Fruit fly (Drosophila melanogaster) whole organism, embryonic: ENCODE data around the gene Aps.
A peak's percentile ranks its signal among the peaks of the same experiment; 100 is the strongest.

Experiments used
- Blimp-1 ChIP-seq: fragments of 200-800 bp; sonication (Bioruptor generic); optimal IDR thresholded peaks from 3 replicates; lab custom pipeline; 2018; ENCODE audit warnings: missing biosample characterization, missing genetic modification characterization, mild to moderate bottlenecking, moderate library complexity, missing genetic modification reagents
- CG10462 ChIP-seq: fragments of 200-800 bp; sonication (Bioruptor generic); optimal IDR thresholded peaks from 2 replicates; lab custom pipeline; 2016; ENCODE audit warnings: missing biosample characterization, missing genetic modification characterization
- CG1233 ChIP-seq: fragments of 200-800 bp; sonication (Bioruptor generic); optimal IDR thresholded peaks from 4 replicates; lab custom pipeline; 2018; ENCODE audit warnings: missing biosample characterization, mild to moderate bottlenecking, missing genetic modification characterization
- CG14050 ChIP-seq: fragments of 200-800 bp; sonication (Bioruptor generic); IDR thresholded peaks from 3 replicates; pipeline ENCODE4 v1.3.6; 2022; ENCODE audit warnings: missing biosample characterization, missing genetic modification characterization
- CG15479 ChIP-seq: fragments of 200-800 bp; sonication (Bioruptor generic); optimal IDR thresholded peaks from 3 replicates; lab custom pipeline; 2019; ENCODE audit warnings: missing biosample characterization, mild to moderate bottlenecking, missing genetic modification characterization, moderate library complexity
- CG15696 ChIP-seq: fragments of 200-800 bp; sonication (Bioruptor generic); optimal IDR thresholded peaks from 2 replicates; lab custom pipeline; 2019; ENCODE audit warnings: missing biosample characterization, mild to moderate bottlenecking, missing genetic modification characterization, moderate library complexity
- CG2199 ChIP-seq: fragments of 200-800 bp; sonication (Bioruptor generic); IDR thresholded peaks from 3 replicates; pipeline ENCODE4 v1.3.6; 2022; ENCODE audit warnings: missing biosample characterization, missing genetic modification characterization
- CG2678 ChIP-seq: fragments of 200-800 bp; sonication (Bioruptor generic); optimal IDR thresholded peaks from 3 replicates; lab custom pipeline; 2019; ENCODE audit warnings: missing biosample characterization, mild to moderate bottlenecking, missing genetic modification characterization, moderate library complexity
- CG31441 ChIP-seq: fragments of 200-800 bp; sonication (Bioruptor generic); IDR thresholded peaks from 2 replicates; pipeline ENCODE4 v1.3.6; 2022; ENCODE audit warnings: missing biosample characterization, missing genetic modification characterization
- CG43689 ChIP-seq: fragments of 200-800 bp; sonication (Bioruptor generic); IDR thresholded peaks from 2 replicates; pipeline ENCODE4 v1.3.6; 2022; ENCODE audit warnings: missing biosample characterization, missing genetic modification characterization
- CG4424 ChIP-seq: fragments of 200-800 bp; sonication (Bioruptor generic); optimal IDR thresholded peaks from 3 replicates; lab custom pipeline; 2016; ENCODE audit warnings: missing biosample characterization, missing genetic modification characterization
- CG5180 ChIP-seq: fragments of 200-800 bp; sonication (Bioruptor generic); optimal IDR thresholded peaks from 3 replicates; lab custom pipeline; 2017; ENCODE audit warnings: missing biosample characterization, missing genetic modification characterization, mild to moderate bottlenecking, moderate library complexity, missing genetic modification reagents
- CG7745 ChIP-seq: fragments of 200-800 bp; sonication (Bioruptor generic); optimal IDR thresholded peaks from 2 replicates; lab custom pipeline; 2018; ENCODE audit warnings: missing biosample characterization, mild to moderate bottlenecking, missing genetic modification characterization, moderate library complexity
- CG8359 ChIP-seq: fragments of 200-800 bp; sonication (Bioruptor generic); optimal IDR thresholded peaks from 2 replicates; lab custom pipeline; 2017; ENCODE audit warnings: missing biosample characterization, mild to moderate bottlenecking, missing genetic modification characterization, borderline replicate concordance
- CG8388 ChIP-seq: fragments of 200-800 bp; sonication (Bioruptor generic); optimal IDR thresholded peaks from 2 replicates; lab custom pipeline; 2019; ENCODE audit warnings: missing biosample characterization, mild to moderate bottlenecking, missing genetic modification characterization, moderate library complexity
- CG8924 ChIP-seq: fragments of 200-800 bp; optimal IDR thresholded peaks from 3 replicates; lab custom pipeline; 2019; ENCODE audit warnings: missing biosample characterization, mild to moderate bottlenecking, missing genetic modification characterization, moderate library complexity
- CG9215 ChIP-seq: fragments of 200-800 bp; sonication (Bioruptor generic); IDR thresholded peaks from 2 replicates; pipeline ENCODE4 v1.3.6; 2022; ENCODE audit warnings: missing biosample characterization, missing genetic modification characterization
- CG9727 ChIP-seq: fragments of 200-800 bp; sonication (Bioruptor generic); optimal IDR thresholded peaks from 3 replicates; lab custom pipeline; 2017; ENCODE audit warnings: missing biosample characterization, mild to moderate bottlenecking, missing genetic modification characterization
- Doc3 ChIP-seq: fragments of 200-800 bp; sonication (Bioruptor generic); IDR thresholded peaks from 3 replicates; pipeline ENCODE4 v1.3.6; 2022; ENCODE audit warnings: missing biosample characterization, missing genetic modification characterization; ENCODE audit not compliant: partially characterized antibody
- Drgx ChIP-seq: fragments of 200-800 bp; sonication (Bioruptor generic); IDR thresholded peaks from 2 replicates; pipeline ENCODE4 v1.3.6; 2022; ENCODE audit warnings: missing biosample characterization, missing genetic modification characterization
- Lpt ChIP-seq: fragments of >200 bp; optimal IDR thresholded peaks from 2 replicates; lab custom pipeline; 2018; ENCODE audit warnings: missing biosample characterization, missing genetic modification characterization
- Myb ChIP-seq: fragments of 200-800 bp; sonication (Bioruptor generic); optimal IDR thresholded peaks from 2 replicates; lab custom pipeline; 2016; ENCODE audit warnings: missing biosample characterization, missing genetic modification characterization
- Neu2 ChIP-seq: fragments of 200-800 bp; sonication (Bioruptor generic); optimal IDR thresholded peaks from 3 replicates; lab custom pipeline; 2016; ENCODE audit warnings: missing biosample characterization, missing genetic modification characterization, borderline replicate concordance
- Nf-YB ChIP-seq: fragments of 200-800 bp; sonication (Bioruptor generic); optimal IDR thresholded peaks from 3 replicates; lab custom pipeline; 2019; ENCODE audit warnings: missing biosample characterization, mild to moderate bottlenecking, missing genetic modification characterization, moderate library complexity
- Optix ChIP-seq: fragments of 200-800 bp; sonication (Bioruptor generic); IDR thresholded peaks from 3 replicates; pipeline ENCODE4 v1.3.6; 2022; ENCODE audit warnings: missing biosample characterization, missing genetic modification characterization
- ac ChIP-seq: fragments of 200-800 bp; sonication (Bioruptor generic); optimal IDR thresholded peaks from 3 replicates; lab custom pipeline; 2017; ENCODE audit warnings: missing biosample characterization, mild to moderate bottlenecking, missing genetic modification characterization
- ara ChIP-seq: fragments of 200-800 bp; sonication (Bioruptor generic); IDR thresholded peaks from 2 replicates; pipeline ENCODE4 v1.3.6; 2022; ENCODE audit warnings: missing biosample characterization, missing genetic modification characterization
- az2 ChIP-seq: fragments of 200-800 bp; sonication (Bioruptor generic); optimal IDR thresholded peaks from 3 replicates; lab custom pipeline; 2016; ENCODE audit warnings: missing biosample characterization, missing genetic modification characterization
- chn ChIP-seq: fragments of 200-800 bp; sonication (Bioruptor generic); optimal IDR thresholded peaks from 2 replicates; lab custom pipeline; 2016; ENCODE audit warnings: missing biosample characterization, missing genetic modification characterization
- dmrt99B ChIP-seq: fragments of 200-800 bp; sonication (Bioruptor generic); optimal IDR thresholded peaks from 2 replicates; lab custom pipeline; 2018; ENCODE audit warnings: missing biosample characterization, mild to moderate bottlenecking, missing genetic modification characterization, moderate library complexity
- dpn ChIP-seq, 2 experiments: fragments of 200-800 bp; sonication (Bioruptor generic); optimal IDR thresholded peaks; 3 replicates each; lab custom pipeline; 2016; ENCODE audit warnings: missing biosample characterization in 2 of 2, missing genetic modification characterization in 2 of 2
- fd64A ChIP-seq: fragments of 200-800 bp; sonication (Bioruptor generic); optimal IDR thresholded peaks from 3 replicates; lab custom pipeline; 2018; ENCODE audit warnings: missing biosample characterization, mild to moderate bottlenecking, missing genetic modification characterization
- gcm ChIP-seq: fragments of 200-800 bp; sonication (Bioruptor generic); optimal IDR thresholded peaks from 2 replicates; lab custom pipeline; 2019; ENCODE audit warnings: missing biosample characterization, mild to moderate bottlenecking, missing genetic modification characterization, moderate library complexity
- gcm2 ChIP-seq: fragments of 200-800 bp; sonication (Bioruptor generic); optimal IDR thresholded peaks from 2 replicates; lab custom pipeline; 2016; ENCODE audit warnings: missing biosample characterization, missing genetic modification characterization
- hkb ChIP-seq, 2 experiments: fragments of 200-800 bp in 1 of 2; fragments of >200 bp in 1 of 2; sonication (Bioruptor generic) in 1 of 2; IDR thresholded peaks in 1 of 2; optimal IDR thresholded peaks in 1 of 2; 2 replicates each; pipeline versions ENCODE4 v1.3.6 to Lab custom; 2017 to 2022; ENCODE audit warnings: missing biosample characterization in 1 of 2, missing genetic modification characterization in 1 of 2
- lilli ChIP-seq: fragments of 200-800 bp; sonication (Bioruptor generic); optimal IDR thresholded peaks from 3 replicates; lab custom pipeline; 2016; ENCODE audit warnings: missing biosample characterization, missing genetic modification characterization
- nerfin-2 ChIP-seq: fragments of 200-800 bp; sonication (Bioruptor generic); IDR thresholded peaks from 2 replicates; pipeline ENCODE4 v1.3.6; 2022; ENCODE audit warnings: missing biosample characterization, missing genetic modification characterization; ENCODE audit not compliant: partially characterized antibody
- nmo ChIP-seq: fragments of 200-800 bp; sonication (Bioruptor generic); optimal IDR thresholded peaks from 2 replicates; lab custom pipeline; 2018; ENCODE audit warnings: missing biosample characterization, mild to moderate bottlenecking, missing genetic modification characterization, moderate library complexity
- sens ChIP-seq: fragments of 200-800 bp; sonication (Bioruptor generic); peaks from one replicate; lab custom pipeline; 2016; ENCODE audit warnings: missing biosample characterization, missing genetic modification characterization
- shn ChIP-seq: fragments of 200-800 bp; sonication (Bioruptor generic); optimal IDR thresholded peaks from 3 replicates; lab custom pipeline; 2016; ENCODE audit warnings: missing biosample characterization, missing genetic modification characterization
- stc ChIP-seq: fragments of 200-800 bp; sonication (Bioruptor generic); IDR thresholded peaks from 2 replicates; pipeline ENCODE4 v1.3.6; 2022; ENCODE audit warnings: missing biosample characterization, missing genetic modification characterization
- tin ChIP-seq: fragments of 200-800 bp; sonication (Bioruptor generic); optimal IDR thresholded peaks from 3 replicates; lab custom pipeline; 2016; ENCODE audit warnings: missing biosample characterization, missing genetic modification characterization
- tio ChIP-seq: fragments of 200-800 bp; sonication (Bioruptor generic); optimal IDR thresholded peaks from 2 replicates; lab custom pipeline; 2017; ENCODE audit warnings: missing biosample characterization, missing genetic modification characterization, inconsistent platforms
- trem ChIP-seq: fragments of 200-800 bp; optimal IDR thresholded peaks from 3 replicates; lab custom pipeline; 2019; ENCODE audit warnings: missing biosample characterization, mild to moderate bottlenecking, missing genetic modification characterization, moderate library complexity
- ttk ChIP-seq: fragments of 200-800 bp; sonication (Bioruptor generic); IDR thresholded peaks from 2 replicates; pipeline ENCODE4 v2.1.2; 2022; ENCODE audit warnings: missing biosample characterization, missing genetic modification characterization
- wek ChIP-seq: fragments of 200-800 bp; sonication (Bioruptor generic); optimal IDR thresholded peaks from 3 replicates; lab custom pipeline; 2018; ENCODE audit warnings: missing biosample characterization, mild to moderate bottlenecking, missing genetic modification characterization, moderate library complexity
- zen ChIP-seq: fragments of 200-800 bp; sonication (Bioruptor generic); optimal IDR thresholded peaks from 3 replicates; lab custom pipeline; 2018; ENCODE audit warnings: missing biosample characterization, mild to moderate bottlenecking, missing genetic modification characterization, moderate library complexity
- zf30C ChIP-seq: fragments of 200-800 bp; sonication (Bioruptor generic); optimal IDR thresholded peaks from 3 replicates; lab custom pipeline; 2018; ENCODE audit warnings: missing biosample characterization, mild to moderate bottlenecking, missing genetic modification characterization

The Aps gene

dm6 chr3L:10847790-10848492 is 51.0 kb downstream of the Aps start (continued):
- TF ChIP-seq hkb (optimal IDR thresholded peaks at IDR 0.05; lab: Kevin White, UChicago) (no peak), hkb (GFP tag; IDR thresholded peaks at IDR 0.05; lab: Robert Waterston, UW) (no peak), fd64A (GFP tag; lab: Kevin White, UChicago) (no peak), wek (no peak), Neu2 (GFP tag; lab: Kevin White, UChicago) (peak; percentile 35), zen (tag; lab: Kevin White, UChicago) (peak; percentile 83), CG10462 (GFP tag; lab: Kevin White, UChicago) (peak; percentile 16), CG15696 (tag; lab: Kevin White, UChicago) (peak; percentile 90), CG1233 (GFP tag; lab: Kevin White, UChicago) (peak; percentile 39), Drgx (GFP tag; lab: Robert Waterston, UW) (no peak), zf30C (GFP tag; lab: Kevin White, UChicago) (peak; percentile 94), CG14050 (GFP tag; lab: Robert Waterston, UW) (no peak), stc (no peak), CG2678 (peak; percentile 27), Optix (GFP tag; lab: Robert Waterston, UW) (no peak), CG4424 (GFP tag; lab: Kevin White, UChicago) (peak; percentile 50), gcm2 (GFP tag; lab: Kevin White, UChicago) (no peak), CG8359 (peak; percentile 56), CG5180 (GFP tag; lab: Kevin White, UChicago) (peak; percentile 16), CG9215 (no peak), Doc3 (no peak), CG7745 (no peak), CG31441 (GFP tag; lab: Robert Waterston, UW) (peak; percentile 53), CG9727 (GFP tag; lab: Kevin White, UChicago) (peak; percentile 86), tio (GFP tag; lab: Kevin White, UChicago) (peak; percentile 39), CG8388 (peak; percentile 41), Blimp-1 (peak; percentile 26), Nf-YB (peak; percentile 13), tin (peak; percentile 25), shn (GFP tag; lab: Kevin White, UChicago) (peak; percentile 19), Myb (GFP tag; lab: Kevin White, UChicago) (no peak), ttk (GFP tag; lab: Robert Waterston, UW) (no peak), dpn (GFP tag; optimal IDR thresholded peaks at IDR 0.05; lab: Kevin White, UChicago) (peak in 1 of 2 experiments; percentile 17), nerfin-2 (GFP tag; lab: Robert Waterston, UW) (peak; percentile 32; the same call in 1 of the 2 replicates), sens (GFP tag; lab: Kevin White, UChicago) (peak; percentile 86), CG8924 (tag; lab: Kevin White, UChicago) (peak; percentile 72), az2 (GFP tag; lab: Kevin White, UChicago) (peak; percentile 22), trem (tag; lab: Kevin White, UChicago) (peak; percentile 41), gcm (GFP tag; lab: Kevin White, UChicago) (peak; percentile 37), dmrt99B (tag; lab: Kevin White, UChicago) (peak; percentile 5), lilli (peak; percentile 19), Lpt (GFP tag; lab: Kevin White, UChicago) (no peak), nmo (peak; percentile 20), ac (GFP tag; lab: Kevin White, UChicago) (peak; percentile 73), chn (GFP tag; lab: Kevin White, UChicago) (peak; percentile 41), CG43689 (no peak; the same call in 1 of the 2 replicates), CG2199 (peak; percentile 81; the same call in 1 of the 3 replicates), ara (GFP tag; lab: Robert Waterston, UW) (peak; percentile 41; the same call in 1 of the 2 replicates), CG15479 (peak; percentile 78)
